Worm (Caenorhabditis elegans): ENCODE data around the gene nlp-53.

nlp-53 gene

ce11 chrX:13668728-13669127 lies 50.1 kb downstream of the nlp-53 start, which contains the start of gene C04A11.2:
Gene C04A11.2, minus strand, starts transcription at chrX:13668828.
- TF ChIP-seq ceh-31 (tag; optimal IDR thresholded peaks at IDR 0.05): peak; percentile 21
- no peak for TF ChIP-seq hlh-6 (tag; optimal IDR thresholded peaks at IDR 0.05)

Measured in whole organism, late embryonic.